Fruit fly (Drosophila melanogaster): ENCODE results near the gene CG13994.

CG13994 gene

dm6 chr2L:6019352-6020131, 43.2 kb upstream of the CG13994 start, which contains the start of gene H2.0 (continued):
- no peak for TF ChIP-seq Atf3 (GFP tag; optimal IDR thresholded peaks at IDR 0.05)
- TF ChIP-seq CHES-1-like (GFP tag; optimal IDR thresholded peaks at IDR 0.05) = no peak
- peak; percentile 36 for TF ChIP-seq CG15601 (tag; optimal IDR thresholded peaks at IDR 0.05)
- no peak for TF ChIP-seq CG3065 (GFP tag; optimal IDR thresholded peaks at IDR 0.05)
- no peak for TF ChIP-seq pb (GFP tag; optimal IDR thresholded peaks at IDR 0.05)
- peak; percentile 66 for TF ChIP-seq CG2712 (tag; optimal IDR thresholded peaks at IDR 0.05)
- TF ChIP-seq CG3163 (GFP tag; optimal IDR thresholded peaks at IDR 0.05) = no peak
- TF ChIP-seq gfzf (GFP tag; optimal IDR thresholded peaks at IDR 0.05) = no peak
- TF ChIP-seq CG6254 (GFP tag; optimal IDR thresholded peaks at IDR 0.05) = no peak
- TF ChIP-seq CG33557 (GFP tag; optimal IDR thresholded peaks at IDR 0.05) = peak; percentile 31
- TF ChIP-seq Ptx1 (GFP tag; IDR thresholded peaks at IDR 0.05) = 0 out of 2 replicates have a peak, but pooled peaks have one; percentile 15
- no peak for TF ChIP-seq CrebB (tag; optimal IDR thresholded peaks at IDR 0.05)
- no peak; the same call in 2 of the 3 replicates for TF ChIP-seq croc (GFP tag; conservative IDR thresholded peaks at IDR 0.05)
- peak; percentile 24 for TF ChIP-seq grn (GFP tag; optimal IDR thresholded peaks at IDR 0.05)
- TF ChIP-seq CG17568 (GFP tag; optimal IDR thresholded peaks at IDR 0.05) = no peak
- TF ChIP-seq Sry-β (GFP tag; optimal IDR thresholded peaks at IDR 0.05) = no peak
- no peak for TF ChIP-seq CG10274 (GFP tag; optimal IDR thresholded peaks at IDR 0.05)
- no peak for TF ChIP-seq Fer3 (tag; optimal IDR thresholded peaks at IDR 0.05)
- no peak for TF ChIP-seq cato (GFP tag; optimal IDR thresholded peaks at IDR 0.05; ENCODE audit: borderline replicate concordance)
- no peak for TF ChIP-seq BtbVII (GFP tag; optimal IDR thresholded peaks at IDR 0.05)
- TF ChIP-seq HmgZ (tag; optimal IDR thresholded peaks at IDR 0.05) = no peak
- no peak for TF ChIP-seq h (optimal IDR thresholded peaks at IDR 0.05)
- TF ChIP-seq BEAF-32 (GFP tag; optimal IDR thresholded peaks at IDR 0.05) = no peak
- no peak for TF ChIP-seq corto (GFP tag; optimal IDR thresholded peaks at IDR 0.05)
- no peak for TF ChIP-seq CG11093 (GFP tag; IDR thresholded peaks at IDR 0.05)
- no peak for TF ChIP-seq CG8359 (GFP tag; optimal IDR thresholded peaks at IDR 0.05; ENCODE audit: borderline replicate concordance)
- TF ChIP-seq Dip3 (GFP tag; optimal IDR thresholded peaks at IDR 0.05) = no peak
- no peak for TF ChIP-seq Doc2 (GFP tag; IDR thresholded peaks at IDR 0.05)
- TF ChIP-seq caup (GFP tag; optimal IDR thresholded peaks at IDR 0.05; ENCODE audit: severe bottlenecking) = no peak
- TF ChIP-seq gcm2 (GFP tag; optimal IDR thresholded peaks at IDR 0.05) = no peak
- TF ChIP-seq her (GFP tag; optimal IDR thresholded peaks at IDR 0.05) = no peak
- TF ChIP-seq CG7839 (tag; optimal IDR thresholded peaks at IDR 0.05) = peak; percentile 45
- TF ChIP-seq Aef1 (GFP tag; IDR thresholded peaks at IDR 0.05) = no peak
- no peak for TF ChIP-seq Dek (tag; optimal IDR thresholded peaks at IDR 0.05)
- TF ChIP-seq Bgb (GFP tag; IDR thresholded peaks at IDR 0.05; ENCODE audit: partially characterized antibody) = 0 out of 2 replicates have a peak, but pooled peaks have one; percentile 10
- no peak for TF ChIP-seq Fer2 (tag; optimal IDR thresholded peaks at IDR 0.05)
- TF ChIP-seq GATAe (GFP tag; conservative IDR thresholded peaks at IDR 0.05) = no peak
- TF ChIP-seq Ets65A (GFP tag) = no peak
- TF ChIP-seq CG12104 (GFP tag; optimal IDR thresholded peaks at IDR 0.05) = no peak
- TF ChIP-seq fd96Cb (tag; optimal IDR thresholded peaks at IDR 0.05) = peak; percentile 38
- TF ChIP-seq CG18619 (GFP tag; optimal IDR thresholded peaks at IDR 0.05) = no peak
- no peak for TF ChIP-seq knrl (GFP tag; IDR thresholded peaks at IDR 0.05; ENCODE audit: partially characterized antibody)
- no peak for TF ChIP-seq Hand (GFP tag; optimal IDR thresholded peaks at IDR 0.05)
- TF ChIP-seq bsh (GFP tag; optimal IDR thresholded peaks at IDR 0.05) = peak; percentile 46 to 47
- no peak for TF ChIP-seq CG17912 (GFP tag; optimal IDR thresholded peaks at IDR 0.05)
- TF ChIP-seq Jarid2 (GFP tag; optimal IDR thresholded peaks at IDR 0.05) = no peak
- TF ChIP-seq Hmx (GFP tag; optimal IDR thresholded peaks at IDR 0.05) = no peak
- TF ChIP-seq CG7786 (GFP tag; optimal IDR thresholded peaks at IDR 0.05) = no peak
- TF ChIP-seq bbx (GFP tag; IDR thresholded peaks at IDR 0.05; ENCODE audit: partially characterized antibody) = no peak

Measured in whole organism, embryonic.